Worm (Caenorhabditis elegans): Measurements from ENCODE around the gene R08A2.1.

DNA sequence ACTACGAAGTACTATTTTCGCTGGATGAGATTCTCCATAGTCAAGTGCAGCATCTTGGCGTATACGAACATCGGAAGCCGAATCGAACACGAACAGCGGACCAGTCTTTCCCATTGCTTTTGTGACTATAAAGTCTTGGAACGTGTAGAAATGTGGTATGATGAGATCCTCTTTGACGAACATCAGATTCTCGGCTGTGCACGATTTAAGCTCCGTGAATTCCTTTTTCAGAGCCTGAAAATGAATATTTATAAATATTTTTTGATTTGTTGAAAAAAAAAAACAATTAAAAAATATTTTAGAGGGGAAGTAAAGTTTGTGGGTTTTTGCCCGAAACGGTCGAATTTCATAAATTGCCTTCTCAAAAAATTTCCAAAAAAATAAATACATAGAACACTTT lies 35.5 kb downstream of the R08A2.1 start:
- TF ChIP-seq unc-62 (GFP tag; optimal IDR thresholded peaks at IDR 0.05) (no peak), lin-39 (tag; optimal IDR thresholded peaks at IDR 0.05) (no peak), nhr-77 (tag; optimal IDR thresholded peaks at IDR 0.05) (no peak), lin-11 (tag; optimal IDR thresholded peaks at IDR 0.05) (no peak), nhr-25 (tag; optimal IDR thresholded peaks at IDR 0.05) (no peak), ZK546.5 (tag; optimal IDR thresholded peaks at IDR 0.05) (no peak), nhr-11 (tag; optimal IDR thresholded peaks at IDR 0.05) (no peak), ama-1 (optimal IDR thresholded peaks at IDR 0.05) (no peak), dmd-4 (tag; optimal IDR thresholded peaks at IDR 0.05) (no peak), zag-1 (tag; optimal IDR thresholded peaks at IDR 0.05) (no peak)
